Worm (Caenorhabditis elegans) whole organism, L1 larva: ENCODE results near the gene uvs-1.

Source experiments
- C34B4.2 ChIP-seq: sonication (generic microtip); optimal IDR thresholded peaks from 2 replicates; lab custom pipeline; 2017; ENCODE audit warnings: mild to moderate bottlenecking, missing genetic modification characterization, missing compliant biosample characterization
- ceh-63 ChIP-seq: fragments of 200-800 bp; sonication (Bioruptor generic); optimal IDR thresholded peaks from 2 replicates; lab custom pipeline; 2018; ENCODE audit warnings: mild to moderate bottlenecking, missing genetic modification characterization, missing compliant biosample characterization
- ceh-82 ChIP-seq, 3 experiments: fragments of 150-350 bp in 1 of 3; sonication (generic microtip) in 2 of 3; optimal IDR thresholded peaks; 2 replicates each; lab custom pipeline; 2014 to 2017; ENCODE audit warnings: missing biosample characterization in 3 of 3, missing genetic modification characterization in 3 of 3
- egl-27 ChIP-seq, 2 experiments: fragments of 150-350 bp in 1 of 2; sonication (generic microtip); optimal IDR thresholded peaks; 3 replicates each; lab custom pipeline; 2017 to 2018; ENCODE audit warnings: missing biosample characterization in 2 of 2, missing genetic modification characterization in 2 of 2, missing genetic modification reagents in 2 of 2
- lin-35 ChIP-seq, 2 experiments: fragments of 150-350 bp; optimal IDR thresholded peaks; 2 replicates each; lab custom pipeline; 2014; ENCODE audit warnings: missing biosample characterization in 2 of 2, missing genetic modification characterization in 2 of 2, missing genetic modification reagents in 2 of 2
- mdl-1 ChIP-seq, 2 experiments: fragments of 150-350 bp; optimal IDR thresholded peaks; 2 replicates each; lab custom pipeline; 2014 to 2017; ENCODE audit warnings: missing biosample characterization in 2 of 2, missing genetic modification characterization in 2 of 2, inconsistent platforms in 1 of 2
- mef-2 ChIP-seq: fragments of 150-350 bp; optimal IDR thresholded peaks from 2 replicates; lab custom pipeline; 2014; ENCODE audit warnings: missing biosample characterization, missing genetic modification characterization
- nhr-11 ChIP-seq: fragments of 150-350 bp; optimal IDR thresholded peaks from 2 replicates; lab custom pipeline; 2014; ENCODE audit warnings: missing biosample characterization, missing genetic modification characterization
- sptf-1 ChIP-seq: fragments of 150-350 bp; optimal IDR thresholded peaks from 2 replicates; lab custom pipeline; 2014; ENCODE audit warnings: missing biosample characterization, missing genetic modification characterization
- unc-30 ChIP-seq: sonication (generic microtip); optimal IDR thresholded peaks from 2 replicates; lab custom pipeline; 2017; ENCODE audit warnings: missing biosample characterization, missing genetic modification characterization
- unc-62 ChIP-seq: fragments of 150-350 bp; optimal IDR thresholded peaks from 2 replicates; lab custom pipeline; 2014; ENCODE audit warnings: missing biosample characterization, missing genetic modification reagents, missing genetic modification characterization
- xbp-1 ChIP-seq: sonication (generic microtip); optimal IDR thresholded peaks from 2 replicates; lab custom pipeline; 2016; ENCODE audit warnings: missing genetic modification characterization, missing compliant biosample characterization

- no peak for TF ChIP-seq unc-62 (GFP tag; lab: Kevin White, UChicago)
- no peak for TF ChIP-seq unc-30 (tag; lab: Kevin White, UChicago)
- no peak for TF ChIP-seq lin-35 (GFP tag; optimal IDR thresholded peaks at IDR 0.05; lab: Kevin White, UChicago)
- TF ChIP-seq mdl-1 (tag; optimal IDR thresholded peaks at IDR 0.05; lab: Kevin White, UChicago) = no peak
- TF ChIP-seq egl-27 (tag; optimal IDR thresholded peaks at IDR 0.05; lab: Kevin White, UChicago) = no peak
- TF ChIP-seq xbp-1 (tag; lab: Kevin White, UChicago) = no peak
- no peak for TF ChIP-seq ceh-82 (tag; optimal IDR thresholded peaks at IDR 0.05; lab: Kevin White, UChicago)
- TF ChIP-seq nhr-11 (tag; lab: Kevin White, UChicago) = no peak
- TF ChIP-seq ceh-63 (GFP tag; lab: Kevin White, UChicago) = no peak
- no peak for TF ChIP-seq sptf-1
- TF ChIP-seq C34B4.2 (tag; lab: Kevin White, UChicago) = no peak
- TF ChIP-seq mef-2 (tag; lab: Kevin White, UChicago) = no peak
Measured at ce11 chrV:7755991-7756390, 48.0 kb downstream of the uvs-1 start.
